Fruit fly (Drosophila melanogaster) whole organism, prepupa: ENCODE results near the gene CG13003.

ENCODE experiments used
- CG10669 ChIP-seq: fragments of 200-800 bp; sonication (Bioruptor generic); optimal IDR thresholded peaks from 3 replicates; lab custom pipeline; 2018; ENCODE audit warnings: missing biosample characterization, mild to moderate bottlenecking, missing genetic modification characterization, moderate library complexity
- CG11294 ChIP-seq: fragments of 200-800 bp; sonication (Bioruptor generic); IDR thresholded peaks from 2 replicates; pipeline ENCODE4 v1.3.6; 2022; ENCODE audit warnings: missing biosample characterization, missing genetic modification characterization
- CG15336 ChIP-seq: fragments of 200-800 bp; sonication (Bioruptor generic); IDR thresholded peaks from 2 replicates; pipeline ENCODE4 v1.3.6; 2022; ENCODE audit warnings: missing biosample characterization, missing genetic modification characterization
- CG1621 ChIP-seq: fragments of 200-800 bp; sonication (Bioruptor generic); optimal IDR thresholded peaks from 3 replicates; lab custom pipeline; 2018; ENCODE audit warnings: missing biosample characterization, mild to moderate bottlenecking, missing genetic modification characterization
- CG16779 ChIP-seq: fragments of 200-800 bp; sonication (Bioruptor generic); optimal IDR thresholded peaks from 3 replicates; lab custom pipeline; 2017; ENCODE audit warnings: missing biosample characterization, mild to moderate bottlenecking, missing genetic modification characterization
- CG3032 ChIP-seq: fragments of 200-800 bp; optimal IDR thresholded peaks from 2 replicates; lab custom pipeline; 2019; ENCODE audit warnings: missing biosample characterization, mild to moderate bottlenecking, missing genetic modification characterization, moderate library complexity
- CG32006 ChIP-seq: fragments of 200-800 bp; sonication (Bioruptor generic); optimal IDR thresholded peaks from 3 replicates; lab custom pipeline; 2017; ENCODE audit warnings: missing biosample characterization, mild to moderate bottlenecking, missing genetic modification characterization
- CG34406 ChIP-seq: fragments of 200-800 bp; sonication (Bioruptor generic); optimal IDR thresholded peaks from 3 replicates; lab custom pipeline; 2016; ENCODE audit warnings: missing biosample characterization, missing genetic modification characterization
- CG3919 ChIP-seq: fragments of 200-800 bp; sonication (Bioruptor generic); optimal IDR thresholded peaks from 3 replicates; lab custom pipeline; 2016; ENCODE audit warnings: missing biosample characterization, missing genetic modification characterization
- CG4318 ChIP-seq: fragments of 200-800 bp; sonication (Bioruptor generic); optimal IDR thresholded peaks from 3 replicates; lab custom pipeline; 2017; ENCODE audit warnings: missing biosample characterization, mild to moderate bottlenecking, missing genetic modification characterization
- CG6808 ChIP-seq: fragments of 200-800 bp; sonication (Bioruptor generic); optimal IDR thresholded peaks from 3 replicates; lab custom pipeline; 2017; ENCODE audit warnings: missing biosample characterization, missing genetic modification characterization, mild to moderate bottlenecking, moderate library complexity, missing genetic modification reagents
- CG6854 ChIP-seq: fragments of 200-800 bp; sonication (Bioruptor generic); optimal IDR thresholded peaks from 2 replicates; lab custom pipeline; 2017; ENCODE audit warnings: missing biosample characterization, mild to moderate bottlenecking, missing genetic modification characterization
- CG8319 ChIP-seq: fragments of 200-800 bp; sonication (Bioruptor generic); optimal IDR thresholded peaks from 3 replicates; lab custom pipeline; 2016; ENCODE audit warnings: missing biosample characterization, missing genetic modification characterization
- CG8632 ChIP-seq: fragments of 200-800 bp; sonication (Bioruptor generic); optimal IDR thresholded peaks from 3 replicates; lab custom pipeline; 2016; ENCODE audit warnings: missing biosample characterization, missing genetic modification characterization
- CG9139 ChIP-seq: fragments of 200-800 bp; sonication (Bioruptor generic); optimal IDR thresholded peaks from 3 replicates; lab custom pipeline; 2017; ENCODE audit warnings: missing biosample characterization, mild to moderate bottlenecking, missing genetic modification characterization
- Eip78C ChIP-seq: fragments of 200-800 bp; sonication (Bioruptor generic); peaks from one replicate; lab custom pipeline; 2016; ENCODE audit warnings: missing biosample characterization, missing genetic modification characterization
- Hr38 ChIP-seq: sonication (Bioruptor generic); optimal IDR thresholded peaks from 2 replicates; lab custom pipeline; 2016; ENCODE audit warnings: missing biosample characterization, missing genetic modification characterization
- Hr4 ChIP-seq: fragments of 200-800 bp; sonication (Bioruptor generic); optimal IDR thresholded peaks from 3 replicates; lab custom pipeline; 2016; ENCODE audit warnings: missing biosample characterization, missing genetic modification characterization
- OdsH ChIP-seq: fragments of 200-800 bp; sonication (Bioruptor generic); optimal IDR thresholded peaks from 3 replicates; lab custom pipeline; 2016; ENCODE audit warnings: missing biosample characterization, missing genetic modification characterization
- Sox14 ChIP-seq: fragments of 200-800 bp; sonication (Bioruptor generic); optimal IDR thresholded peaks from 3 replicates; lab custom pipeline; 2016; ENCODE audit warnings: missing biosample characterization, missing genetic modification characterization
- Sox15 ChIP-seq: fragments of 200-800 bp; sonication (Bioruptor generic); optimal IDR thresholded peaks from 3 replicates; lab custom pipeline; 2016; ENCODE audit warnings: missing biosample characterization, missing genetic modification characterization
- achi ChIP-seq: fragments of 200-800 bp; sonication (Bioruptor generic); optimal IDR thresholded peaks from 3 replicates; lab custom pipeline; 2016; ENCODE audit warnings: missing biosample characterization, missing genetic modification characterization
- eg ChIP-seq: fragments of 200-800 bp; sonication (Bioruptor generic); IDR thresholded peaks from 3 replicates; pipeline ENCODE4 v1.3.6; 2022; ENCODE audit warnings: missing biosample characterization, missing genetic modification characterization
- fd59A ChIP-seq: fragments of 200-800 bp; sonication (Bioruptor generic); optimal IDR thresholded peaks from 2 replicates; lab custom pipeline; 2017; ENCODE audit warnings: missing biosample characterization, mild to moderate bottlenecking, missing genetic modification characterization, missing genetic modification reagents
- fkh ChIP-seq: fragments of 200-800 bp; sonication (Bioruptor generic); optimal IDR thresholded peaks from 3 replicates; lab custom pipeline; 2017; ENCODE audit warnings: missing biosample characterization, mild to moderate bottlenecking, missing genetic modification characterization, moderate library complexity
- lz ChIP-seq: fragments of 200-800 bp; sonication (Bioruptor generic); optimal IDR thresholded peaks from 3 replicates; lab custom pipeline; 2016; ENCODE audit warnings: missing biosample characterization, missing genetic modification characterization
- net ChIP-seq: fragments of 200-800 bp; sonication (Bioruptor generic); optimal IDR thresholded peaks from 3 replicates; lab custom pipeline; 2016; ENCODE audit warnings: missing biosample characterization, missing genetic modification characterization
- pdm3 ChIP-seq: fragments of 200-800 bp; sonication (Bioruptor generic); optimal IDR thresholded peaks from 3 replicates; lab custom pipeline; 2016; ENCODE audit warnings: missing biosample characterization, missing genetic modification characterization
- salr ChIP-seq, 2 experiments: fragments of 200-800 bp; sonication (Bioruptor generic); optimal IDR thresholded peaks; 3 replicates each; lab custom pipeline; 2016 to 2018; ENCODE audit warnings: missing biosample characterization in 2 of 2, missing genetic modification characterization in 2 of 2, mild to moderate bottlenecking in 1 of 2
- ss ChIP-seq, 2 experiments: fragments of 200-800 bp; sonication (Bioruptor generic); optimal IDR thresholded peaks; 2 replicates in 1 of 2; 3 replicates in 1 of 2; lab custom pipeline; 2017 to 2018; ENCODE audit warnings: mild to moderate bottlenecking in 2 of 2, missing biosample characterization in 2 of 2, missing genetic modification characterization in 2 of 2, moderate library complexity in 1 of 2
- svp ChIP-seq: fragments of 200-800 bp; sonication (Bioruptor generic); peaks from one replicate; lab custom pipeline; 2016; ENCODE audit warnings: missing biosample characterization, missing genetic modification characterization
- topi ChIP-seq: fragments of 200-800 bp; sonication (Bioruptor generic); optimal IDR thresholded peaks from 3 replicates; lab custom pipeline; 2016; ENCODE audit warnings: missing biosample characterization, missing genetic modification characterization
- vri ChIP-seq: fragments of 200-800 bp; sonication (Bioruptor generic); optimal IDR thresholded peaks from 3 replicates; lab custom pipeline; 2016; ENCODE audit warnings: missing biosample characterization, mild to moderate bottlenecking, missing genetic modification characterization

Gene CG13003

dm6 chrX:16902435-16902834 is 26.1 kb upstream of the CG13003 start:
- peak; percentile 59 for TF ChIP-seq svp (GFP tag; lab: Kevin White, UChicago)
- TF ChIP-seq ss (GFP tag; optimal IDR thresholded peaks at IDR 0.05; lab: Kevin White, UChicago), result no peak

dm6 chrX:16900283-16900682 is 23.9 kb upstream of the CG13003 start:
- TF ChIP-seq fd59A (GFP tag; lab: Kevin White, UChicago) (no peak), fkh (GFP tag; lab: Kevin White, UChicago) (no peak), pdm3 (GFP tag; lab: Kevin White, UChicago) (no peak), CG10669 (no peak), CG8319 (GFP tag; lab: Kevin White, UChicago) (no peak), OdsH (GFP tag; lab: Kevin White, UChicago) (no peak), CG16779 (no peak), Hr4 (no peak), salr (GFP tag; optimal IDR thresholded peaks at IDR 0.05; lab: Kevin White, UChicago) (no peak), CG3919 (GFP tag; lab: Kevin White, UChicago) (no peak), CG9139 (GFP tag; lab: Kevin White, UChicago) (no peak)

- TF ChIP-seq CG15336 (GFP tag; lab: Robert Waterston, UW), result no peak
- TF ChIP-seq CG9139 (GFP tag; lab: Kevin White, UChicago), result no peak
- no peak for TF ChIP-seq CG8632 (GFP tag; lab: Kevin White, UChicago)
- no peak for TF ChIP-seq vri
- TF ChIP-seq net (GFP tag; lab: Kevin White, UChicago), result no peak
- TF ChIP-seq CG32006 (GFP tag; lab: Kevin White, UChicago), result no peak
Observed at dm6 chrX:16897087-16897486, 20.7 kb upstream of the CG13003 start, which contains the start of gene CG33252. TSS of gene CG33252 (minus strand) at chrX:16897187.

dm6 chrX:16893034-16893433 is 16.7 kb upstream of the CG13003 start:
- TF ChIP-seq fd59A (GFP tag; lab: Kevin White, UChicago) (no peak), Eip78C (GFP tag; lab: Kevin White, UChicago) (peak; percentile 1)

dm6 chrX:16890599-16890998 is 14.3 kb upstream of the CG13003 start:
- peak; percentile 56 for TF ChIP-seq fkh (GFP tag; lab: Kevin White, UChicago)
- TF ChIP-seq CG6854 (GFP tag; lab: Kevin White, UChicago), result no peak

- TF ChIP-seq CG4318 (GFP tag; lab: Kevin White, UChicago), result no peak
- no peak for TF ChIP-seq CG1621 (tag; lab: Kevin White, UChicago)
- TF ChIP-seq lz (GFP tag; lab: Kevin White, UChicago), result no peak
- no peak for TF ChIP-seq CG3032 (tag; lab: Kevin White, UChicago)
- TF ChIP-seq achi (GFP tag; lab: Kevin White, UChicago), result no peak
- TF ChIP-seq CG34406 (GFP tag; lab: Kevin White, UChicago), result no peak
- TF ChIP-seq Eip78C (GFP tag; lab: Kevin White, UChicago), result no peak
- no peak for TF ChIP-seq CG6808 (GFP tag; lab: Kevin White, UChicago)
- TF ChIP-seq topi (GFP tag; lab: Kevin White, UChicago), result no peak
- no peak for TF ChIP-seq CG11294 (GFP tag; lab: Robert Waterston, UW)
- TF ChIP-seq CG10669, result no peak
- TF ChIP-seq Sox14 (GFP tag; lab: Kevin White, UChicago), result no peak
- TF ChIP-seq fkh (GFP tag; lab: Kevin White, UChicago), result no peak
- TF ChIP-seq eg (GFP tag; lab: Robert Waterston, UW), result no peak
- TF ChIP-seq Hr4, result no peak
- no peak for TF ChIP-seq Sox15 (GFP tag; lab: Kevin White, UChicago)
- TF ChIP-seq Hr38 (GFP tag; lab: Kevin White, UChicago), result no peak
Observed at dm6 chrX:16889510-16889909, 13.2 kb upstream of the CG13003 start, which contains the start of gene CG13002. TSS of gene CG13002 (plus strand) at chrX:16889810.
